Worm (Caenorhabditis elegans) whole organism, L3 larva: ENCODE measurements around the gene ivns-1.

Experiments used
- ZK546.5 ChIP-seq: sonication (generic microtip); optimal IDR thresholded peaks from 2 replicates; lab custom pipeline; 2017; ENCODE audit warnings: missing biosample characterization, missing genetic modification characterization
- ama-1 ChIP-seq: fragments of 150-350 bp; optimal IDR thresholded peaks from 2 replicates; lab custom pipeline; 2018
- ceh-16 ChIP-seq: sonication (generic microtip); optimal IDR thresholded peaks from 2 replicates; lab custom pipeline; 2017; ENCODE audit warnings: missing biosample characterization, missing genetic modification characterization
- ceh-28 ChIP-seq: fragments of 150-350 bp; optimal IDR thresholded peaks from 2 replicates; lab custom pipeline; 2014; ENCODE audit warnings: missing biosample characterization, missing genetic modification reagents, missing genetic modification characterization
- ceh-82 ChIP-seq: fragments of 150-350 bp; optimal IDR thresholded peaks from 2 replicates; lab custom pipeline; 2014; ENCODE audit warnings: missing biosample characterization, missing genetic modification characterization
- daf-12 ChIP-seq: fragments of 150-350 bp; optimal IDR thresholded peaks from 2 replicates; lab custom pipeline; 2014; ENCODE audit warnings: missing biosample characterization, missing genetic modification reagents, missing genetic modification characterization
- egl-5 ChIP-seq: fragments of 150-350 bp; optimal IDR thresholded peaks from 2 replicates; lab custom pipeline; 2017; ENCODE audit warnings: missing biosample characterization, missing genetic modification reagents, missing genetic modification characterization, inconsistent platforms
- elt-2 ChIP-seq: sonication (generic microtip); optimal IDR thresholded peaks from 2 replicates; lab custom pipeline; 2016; ENCODE audit warnings: missing genetic modification reagents, mild to moderate bottlenecking, missing genetic modification characterization, missing compliant biosample characterization
- elt-3 ChIP-seq, 3 experiments: fragments of 150-350 bp in 1 of 3; sonication (generic microtip) in 2 of 3; optimal IDR thresholded peaks; 2 replicates in 2 of 3; 4 replicates in 1 of 3; lab custom pipeline; 2014 to 2017; ENCODE audit warnings: missing biosample characterization in 3 of 3, missing genetic modification characterization in 3 of 3
- eor-1 ChIP-seq, 2 experiments: fragments of 150-350 bp; optimal IDR thresholded peaks; 2 replicates each; lab custom pipeline; 2014 to 2018; ENCODE audit warnings: missing biosample characterization in 2 of 2, missing genetic modification characterization in 2 of 2
- fkh-10 ChIP-seq: sonication (generic microtip); optimal IDR thresholded peaks from 2 replicates; lab custom pipeline; 2017; ENCODE audit warnings: missing biosample characterization, missing genetic modification reagents, missing genetic modification characterization
- fkh-2 ChIP-seq: fragments of 150-350 bp; optimal IDR thresholded peaks from 2 replicates; lab custom pipeline; 2014; ENCODE audit warnings: missing biosample characterization, missing genetic modification reagents, missing genetic modification characterization
- fos-1 ChIP-seq: fragments of 150-350 bp; optimal IDR thresholded peaks from 2 replicates; lab custom pipeline; 2014; ENCODE audit warnings: missing biosample characterization, missing genetic modification characterization
- hmg-11 ChIP-seq: sonication (generic microtip); optimal IDR thresholded peaks from 2 replicates; lab custom pipeline; 2016; ENCODE audit warnings: missing genetic modification characterization, missing compliant biosample characterization
- jun-1 ChIP-seq: fragments of 150-350 bp; optimal IDR thresholded peaks from 2 replicates; lab custom pipeline; 2014; ENCODE audit warnings: missing biosample characterization, missing genetic modification reagents, missing genetic modification characterization
- lin-15B ChIP-seq: fragments of 150-350 bp; optimal IDR thresholded peaks from 2 replicates; lab custom pipeline; 2014; ENCODE audit warnings: missing biosample characterization, missing genetic modification characterization
- lin-39 ChIP-seq: fragments of 150-350 bp; optimal IDR thresholded peaks from 2 replicates; lab custom pipeline; 2018; ENCODE audit warnings: missing biosample characterization, missing genetic modification reagents, missing genetic modification characterization
- lsy-12 ChIP-seq: sonication (generic microtip); optimal IDR thresholded peaks from 2 replicates; lab custom pipeline; 2016; ENCODE audit warnings: mild to moderate bottlenecking, missing genetic modification characterization, missing compliant biosample characterization
- mdl-1 ChIP-seq: fragments of 150-350 bp; optimal IDR thresholded peaks from 2 replicates; lab custom pipeline; 2014; ENCODE audit warnings: missing biosample characterization, missing genetic modification characterization
- mml-1 ChIP-seq: fragments of 150-350 bp; sonication (generic microtip); optimal IDR thresholded peaks from 3 replicates; lab custom pipeline; 2014; ENCODE audit warnings: missing biosample characterization, missing genetic modification characterization
- nfya-1 ChIP-seq: sonication (generic microtip); optimal IDR thresholded peaks from 2 replicates; lab custom pipeline; 2017; ENCODE audit warnings: missing genetic modification characterization, mild to moderate bottlenecking, missing compliant biosample characterization, antibody characterized with exemption, moderate library complexity; ENCODE audit not compliant: insufficient read depth
- nhr-11 ChIP-seq: fragments of 150-350 bp; optimal IDR thresholded peaks from 2 replicates; lab custom pipeline; 2014; ENCODE audit warnings: missing biosample characterization, missing genetic modification characterization
- nhr-12 ChIP-seq: fragments of 150-350 bp; optimal IDR thresholded peaks from 2 replicates; lab custom pipeline; 2014; ENCODE audit warnings: missing biosample characterization, missing genetic modification characterization
- nhr-23 ChIP-seq: fragments of 150-350 bp; optimal IDR thresholded peaks from 2 replicates; lab custom pipeline; 2014; ENCODE audit warnings: missing biosample characterization, missing genetic modification reagents, missing genetic modification characterization
- nhr-237 ChIP-seq: fragments of 150-350 bp; optimal IDR thresholded peaks from 2 replicates; lab custom pipeline; 2014; ENCODE audit warnings: missing biosample characterization, missing genetic modification characterization
- nhr-25 ChIP-seq: sonication (generic microtip); optimal IDR thresholded peaks from 2 replicates; lab custom pipeline; 2017; ENCODE audit warnings: missing biosample characterization, missing genetic modification characterization
- nhr-28 ChIP-seq: fragments of 150-350 bp; optimal IDR thresholded peaks from 2 replicates; lab custom pipeline; 2014; ENCODE audit warnings: missing biosample characterization, missing genetic modification characterization
- nhr-43 ChIP-seq: sonication (generic microtip); optimal IDR thresholded peaks from 2 replicates; lab custom pipeline; 2016; ENCODE audit warnings: mild to moderate bottlenecking, missing genetic modification characterization, missing compliant biosample characterization; ENCODE audit not compliant: poor library complexity, severe bottlenecking
- nhr-76 ChIP-seq: fragments of 150-350 bp; sonication (generic microtip); optimal IDR thresholded peaks from 5 replicates; lab custom pipeline; 2014; ENCODE audit warnings: missing biosample characterization, missing genetic modification characterization
- nhr-77 ChIP-seq: fragments of 150-350 bp; optimal IDR thresholded peaks from 2 replicates; lab custom pipeline; 2014; ENCODE audit warnings: missing biosample characterization, missing genetic modification characterization
- pha-4 ChIP-seq: fragments of 150-350 bp; optimal IDR thresholded peaks from 2 replicates; lab custom pipeline; 2014; ENCODE audit warnings: missing biosample characterization, missing genetic modification reagents, missing genetic modification characterization
- pqm-1 ChIP-seq: fragments of 150-350 bp; optimal IDR thresholded peaks from 2 replicates; lab custom pipeline; 2017; ENCODE audit warnings: missing biosample characterization, missing genetic modification characterization, inconsistent platforms
- sea-2 ChIP-seq: fragments of 150-350 bp; sonication (generic microtip); optimal IDR thresholded peaks from 4 replicates; lab custom pipeline; 2014; ENCODE audit warnings: missing biosample characterization, missing genetic modification reagents, missing genetic modification characterization
- skn-1 ChIP-seq: fragments of 150-350 bp; optimal IDR thresholded peaks from 2 replicates; lab custom pipeline; 2014; ENCODE audit warnings: missing biosample characterization, missing genetic modification characterization
- snpc-4 ChIP-seq: fragments of 150-350 bp; optimal IDR thresholded peaks from 2 replicates; lab custom pipeline; 2014; ENCODE audit warnings: missing biosample characterization, missing genetic modification characterization
- tbx-2 ChIP-seq: sonication (generic microtip); optimal IDR thresholded peaks from 2 replicates; lab custom pipeline; 2016; ENCODE audit warnings: mild to moderate bottlenecking, missing genetic modification characterization, missing compliant biosample characterization
- unc-62 ChIP-seq: fragments of 150-350 bp; sonication (generic microtip); optimal IDR thresholded peaks from 4 replicates; lab custom pipeline; 2014; ENCODE audit warnings: missing biosample characterization, missing genetic modification reagents, missing genetic modification characterization
- zag-1 ChIP-seq: fragments of 150-350 bp; optimal IDR thresholded peaks from 2 replicates; lab custom pipeline; 2014; ENCODE audit warnings: missing biosample characterization, missing genetic modification characterization
- ztf-11 ChIP-seq: fragments of 150-350 bp; optimal IDR thresholded peaks from 2 replicates; lab custom pipeline; 2014; ENCODE audit warnings: missing biosample characterization, missing genetic modification characterization
- ztf-4 ChIP-seq: fragments of 150-350 bp; optimal IDR thresholded peaks from 2 replicates; lab custom pipeline; 2014; ENCODE audit warnings: missing biosample characterization, missing genetic modification characterization

ivns-1 gene

ce11 chrX:12656420-12657033 is 22.4 kb upstream of the ivns-1 start:
- no peak for TF ChIP-seq unc-62
- TF ChIP-seq nhr-23 = peak; percentile 99
- no peak for TF ChIP-seq nhr-25 (tag; lab: Kevin White, UChicago)
- TF ChIP-seq fos-1 (tag; lab: Kevin White, UChicago) = peak; percentile 22
- peak; percentile 27 for TF ChIP-seq snpc-4 (tag; lab: Kevin White, UChicago)
- TF ChIP-seq nfya-1 (tag; lab: Kevin White, UChicago) = peak; percentile 81
- TF ChIP-seq elt-3 (tag; optimal IDR thresholded peaks at IDR 0.05; lab: Kevin White, UChicago) = no peak
- TF ChIP-seq ceh-82 = peak; percentile 12
- TF ChIP-seq ama-1 (lab: Kevin White, UChicago) = peak; percentile 36
- TF ChIP-seq nhr-28 (tag; lab: Kevin White, UChicago) = no peak
- no peak for TF ChIP-seq egl-5 (tag; lab: Kevin White, UChicago)
- peak; percentile 68 for TF ChIP-seq lin-39 (tag; lab: Kevin White, UChicago)
- peak; percentile 47 for TF ChIP-seq pha-4 (tag; lab: Kevin White, UChicago)
- no peak for TF ChIP-seq ceh-16 (tag; lab: Kevin White, UChicago)
- TF ChIP-seq hmg-11 = peak; percentile 88
- TF ChIP-seq tbx-2 (tag; lab: Kevin White, UChicago) = peak; percentile 63
- peak; percentile 15 for TF ChIP-seq fkh-10
- TF ChIP-seq mml-1 = no peak
- peak; percentile 4 for TF ChIP-seq lin-15B
- no peak for TF ChIP-seq lsy-12 (tag; lab: Kevin White, UChicago)
- no peak for TF ChIP-seq ztf-11 (tag; lab: Kevin White, UChicago)
- peak; percentile 33 for TF ChIP-seq elt-2 (tag; lab: Kevin White, UChicago)
- TF ChIP-seq eor-1 (tag; optimal IDR thresholded peaks at IDR 0.05; lab: Kevin White, UChicago) = no peak
- no peak for TF ChIP-seq skn-1 (tag; lab: Kevin White, UChicago)
- TF ChIP-seq nhr-43 (tag; lab: Kevin White, UChicago) = peak; percentile 28
- no peak for TF ChIP-seq nhr-12
- TF ChIP-seq jun-1 (tag; lab: Kevin White, UChicago) = no peak
- no peak for TF ChIP-seq ceh-28
- no peak for TF ChIP-seq sea-2
- TF ChIP-seq mdl-1 (tag; lab: Kevin White, UChicago) = no peak
- TF ChIP-seq, all 47 proteins: peak for 14

ce11 chrX:12655339-12655875 is 21.3 kb upstream of the ivns-1 start:
- TF ChIP-seq lsy-12 (tag; lab: Kevin White, UChicago) (peak; percentile 25), lin-15B (no peak), fos-1 (tag; lab: Kevin White, UChicago) (peak; percentile 44), nhr-23 (peak; percentile 82), nhr-25 (tag; lab: Kevin White, UChicago) (peak; percentile 77), nhr-77 (tag; lab: Kevin White, UChicago) (no peak), pqm-1 (tag; lab: Kevin White, UChicago) (peak; percentile 18), fkh-2 (tag; lab: Kevin White, UChicago) (no peak), lin-39 (tag; lab: Kevin White, UChicago) (peak; percentile 30), tbx-2 (tag; lab: Kevin White, UChicago) (peak; percentile 70), ama-1 (lab: Kevin White, UChicago) (peak; percentile 49), nhr-237 (tag; lab: Kevin White, UChicago) (no peak), ceh-28 (peak; percentile 6), nhr-76 (no peak), hmg-11 (peak; percentile 51), unc-62 (no peak), ztf-4 (no peak), jun-1 (tag; lab: Kevin White, UChicago) (peak; percentile 5), elt-2 (tag; lab: Kevin White, UChicago) (peak; percentile 64), elt-3 (tag; optimal IDR thresholded peaks at IDR 0.05; lab: Kevin White, UChicago) (peak in 1 of 3 experiments; percentile 34), nfya-1 (tag; lab: Kevin White, UChicago) (peak; percentile 67), daf-12 (tag; lab: Kevin White, UChicago) (no peak), zag-1 (tag; lab: Kevin White, UChicago) (no peak), nhr-43 (tag; lab: Kevin White, UChicago) (peak; percentile 45), nhr-11 (tag; lab: Kevin White, UChicago) (no peak), ZK546.5 (no peak)
